Worm (Caenorhabditis elegans): Measurements from ENCODE around the gene ndab-2.

ce11 chrIII:7150162-7150561 lies 30.4 kb upstream of the ndab-2 start:
- no peak for TF ChIP-seq med-1 (GFP tag; optimal IDR thresholded peaks at IDR 0.05; ENCODE audit: insufficient read depth)
- TF ChIP-seq tab-1 (GFP tag; IDR thresholded peaks at IDR 0.05) = no peak
- no peak for TF ChIP-seq flt-1 (GFP tag; IDR thresholded peaks at IDR 0.05)
